Fruit fly (Drosophila melanogaster): Measurements from ENCODE around the gene Caf1-180.

Caf1-180 gene

dm6 chrX:8588607-8589171 lies 17.4 kb downstream of the Caf1-180 start, which contains the start of gene CG12081 (continued):
- no peak for TF ChIP-seq CG17328 (GFP tag; IDR thresholded peaks at IDR 0.05)
- TF ChIP-seq CG4424 (GFP tag; optimal IDR thresholded peaks at IDR 0.05): no peak
- no peak for TF ChIP-seq bcd (GFP tag; optimal IDR thresholded peaks at IDR 0.05)
- no peak for TF ChIP-seq Hsf (GFP tag; optimal IDR thresholded peaks at IDR 0.05)
- peak; percentile 83 for TF ChIP-seq Med (GFP tag)
- TF ChIP-seq kah (GFP tag; optimal IDR thresholded peaks at IDR 0.05): no peak
- peak; percentile 42; the same call in 1 of the 2 replicates for TF ChIP-seq Rfx (GFP tag; IDR thresholded peaks at IDR 0.05)
- no peak for TF ChIP-seq CG10565 (GFP tag; optimal IDR thresholded peaks at IDR 0.05)
- TF ChIP-seq peb (GFP tag; IDR thresholded peaks at IDR 0.05): no peak
- TF ChIP-seq CG34224 (GFP tag; IDR thresholded peaks at IDR 0.05; ENCODE audit: partially characterized antibody): peak; percentile 87
- TF ChIP-seq ems (GFP tag; optimal IDR thresholded peaks at IDR 0.05): no peak
- TF ChIP-seq amos (GFP tag; IDR thresholded peaks at IDR 0.05; ENCODE audit: partially characterized antibody): peak; percentile 92
- TF ChIP-seq Ets65A (GFP tag): peak; percentile 50
- TF ChIP-seq slbo (GFP tag; IDR thresholded peaks at IDR 0.05): no peak
- no peak for TF ChIP-seq CG33213 (GFP tag; optimal IDR thresholded peaks at IDR 0.05)
- no peak for TF ChIP-seq al (GFP tag; IDR thresholded peaks at IDR 0.05)
- TF ChIP-seq Mes4 (GFP tag; optimal IDR thresholded peaks at IDR 0.05): no peak
- no peak for TF ChIP-seq maf-S (GFP tag; optimal IDR thresholded peaks at IDR 0.05)
- TF ChIP-seq fu2 (GFP tag; optimal IDR thresholded peaks at IDR 0.05): no peak
- TF ChIP-seq phol (tag; optimal IDR thresholded peaks at IDR 0.05): peak; percentile 8
- no peak for TF ChIP-seq eve (GFP tag; optimal IDR thresholded peaks at IDR 0.05)
- no peak for TF ChIP-seq CG10979 (tag; optimal IDR thresholded peaks at IDR 0.05)
- no peak for TF ChIP-seq ro (GFP tag; IDR thresholded peaks at IDR 0.05)
- TF ChIP-seq ssp (GFP tag; IDR thresholded peaks at IDR 0.05): peak; percentile 95
- TF ChIP-seq ash1 (GFP tag; optimal IDR thresholded peaks at IDR 0.05): no peak
- TF ChIP-seq shn (GFP tag; optimal IDR thresholded peaks at IDR 0.05): no peak
- peak; percentile 34 for TF ChIP-seq gfzf (GFP tag; optimal IDR thresholded peaks at IDR 0.05)
- no peak for TF ChIP-seq CG9609 (GFP tag; optimal IDR thresholded peaks at IDR 0.05)
- TF ChIP-seq CG7357 (GFP tag; IDR thresholded peaks at IDR 0.05): peak; percentile 94
- TF ChIP-seq danr (GFP tag; IDR thresholded peaks at IDR 0.05): no peak
- TF ChIP-seq otp (GFP tag; IDR thresholded peaks at IDR 0.05): no peak
- no peak for TF ChIP-seq CG10431 (GFP tag; optimal IDR thresholded peaks at IDR 0.05)
- TF ChIP-seq CG12744 (GFP tag; optimal IDR thresholded peaks at IDR 0.05): no peak
- TF ChIP-seq chm (GFP tag; IDR thresholded peaks at IDR 0.05): no peak
- no peak for TF ChIP-seq CG11695 (GFP tag; IDR thresholded peaks at IDR 0.05)
- peak; percentile 52 for TF ChIP-seq CG8290 (GFP tag; optimal IDR thresholded peaks at IDR 0.05)
- peak; percentile 18 to 78 for TF ChIP-seq CG8290 (tag; optimal IDR thresholded peaks at IDR 0.05)
- no peak for TF ChIP-seq CG14667 (GFP tag; IDR thresholded peaks at IDR 0.05)
- TF ChIP-seq NK7.1 (GFP tag; optimal IDR thresholded peaks at IDR 0.05): no peak
- TF ChIP-seq Aef1 (GFP tag; IDR thresholded peaks at IDR 0.05): no peak
- TF ChIP-seq Hey (tag; optimal IDR thresholded peaks at IDR 0.05): no peak
- TF ChIP-seq Lhr (GFP tag; optimal IDR thresholded peaks at IDR 0.05): peak; percentile 48
- peak; percentile 96 for TF ChIP-seq CG2116 (GFP tag; optimal IDR thresholded peaks at IDR 0.05)
- TF ChIP-seq sim (GFP tag; IDR thresholded peaks at IDR 0.05): no peak
- TF ChIP-seq dati (GFP tag; IDR thresholded peaks at IDR 0.05): no peak
- TF ChIP-seq CG8924 (tag; optimal IDR thresholded peaks at IDR 0.05): no peak
- TF ChIP-seq CG7745 (tag; optimal IDR thresholded peaks at IDR 0.05): no peak
- TF ChIP-seq CG2202 (tag; optimal IDR thresholded peaks at IDR 0.05): no peak
